Worm (Caenorhabditis elegans) whole organism, L3 larva: Measurements from ENCODE around the gene C56C10.6.

Source experiments
- aly-2 ChIP-seq: fragments of 150-350 bp; optimal IDR thresholded peaks from 2 replicates; lab custom pipeline; 2014; ENCODE audit warnings: missing biosample characterization, missing genetic modification characterization
- ama-1 ChIP-seq: fragments of 150-350 bp; optimal IDR thresholded peaks from 2 replicates; lab custom pipeline; 2018
- ceh-16 ChIP-seq: sonication (generic microtip); optimal IDR thresholded peaks from 2 replicates; lab custom pipeline; 2017; ENCODE audit warnings: missing biosample characterization, missing genetic modification characterization
- ceh-82 ChIP-seq: fragments of 150-350 bp; optimal IDR thresholded peaks from 2 replicates; lab custom pipeline; 2014; ENCODE audit warnings: missing biosample characterization, missing genetic modification characterization
- daf-12 ChIP-seq: fragments of 150-350 bp; optimal IDR thresholded peaks from 2 replicates; lab custom pipeline; 2014; ENCODE audit warnings: missing biosample characterization, missing genetic modification reagents, missing genetic modification characterization
- egl-27 ChIP-seq: sonication (generic microtip); optimal IDR thresholded peaks from 4 replicates; lab custom pipeline; 2017; ENCODE audit warnings: missing biosample characterization, missing genetic modification reagents, missing genetic modification characterization
- egl-5 ChIP-seq: fragments of 150-350 bp; optimal IDR thresholded peaks from 2 replicates; lab custom pipeline; 2017; ENCODE audit warnings: missing biosample characterization, missing genetic modification reagents, missing genetic modification characterization, inconsistent platforms
- elt-1 ChIP-seq: fragments of 150-350 bp; optimal IDR thresholded peaks from 2 replicates; lab custom pipeline; 2014; ENCODE audit warnings: missing biosample characterization, missing genetic modification characterization
- elt-2 ChIP-seq: sonication (generic microtip); optimal IDR thresholded peaks from 2 replicates; lab custom pipeline; 2016; ENCODE audit warnings: missing genetic modification reagents, mild to moderate bottlenecking, missing genetic modification characterization, missing compliant biosample characterization
- elt-3 ChIP-seq, 3 experiments: fragments of 150-350 bp in 1 of 3; sonication (generic microtip) in 2 of 3; optimal IDR thresholded peaks; 2 replicates in 2 of 3; 4 replicates in 1 of 3; lab custom pipeline; 2014 to 2017; ENCODE audit warnings: missing biosample characterization in 3 of 3, missing genetic modification characterization in 3 of 3
- fkh-10 ChIP-seq: sonication (generic microtip); optimal IDR thresholded peaks from 2 replicates; lab custom pipeline; 2017; ENCODE audit warnings: missing biosample characterization, missing genetic modification reagents, missing genetic modification characterization
- hmg-11 ChIP-seq: sonication (generic microtip); optimal IDR thresholded peaks from 2 replicates; lab custom pipeline; 2016; ENCODE audit warnings: missing genetic modification characterization, missing compliant biosample characterization
- lin-39 ChIP-seq: fragments of 150-350 bp; optimal IDR thresholded peaks from 2 replicates; lab custom pipeline; 2018; ENCODE audit warnings: missing biosample characterization, missing genetic modification reagents, missing genetic modification characterization
- mdl-1 ChIP-seq: fragments of 150-350 bp; optimal IDR thresholded peaks from 2 replicates; lab custom pipeline; 2014; ENCODE audit warnings: missing biosample characterization, missing genetic modification characterization
- nhr-237 ChIP-seq: fragments of 150-350 bp; optimal IDR thresholded peaks from 2 replicates; lab custom pipeline; 2014; ENCODE audit warnings: missing biosample characterization, missing genetic modification characterization
- nhr-28 ChIP-seq: fragments of 150-350 bp; optimal IDR thresholded peaks from 2 replicates; lab custom pipeline; 2014; ENCODE audit warnings: missing biosample characterization, missing genetic modification characterization
- nhr-43 ChIP-seq: sonication (generic microtip); optimal IDR thresholded peaks from 2 replicates; lab custom pipeline; 2016; ENCODE audit warnings: mild to moderate bottlenecking, missing genetic modification characterization, missing compliant biosample characterization; ENCODE audit not compliant: poor library complexity, severe bottlenecking
- nhr-67 ChIP-seq: fragments of 150-350 bp; optimal IDR thresholded peaks from 2 replicates; lab custom pipeline; 2014; ENCODE audit warnings: missing biosample characterization, missing genetic modification characterization
- nhr-76 ChIP-seq: fragments of 150-350 bp; sonication (generic microtip); optimal IDR thresholded peaks from 5 replicates; lab custom pipeline; 2014; ENCODE audit warnings: missing biosample characterization, missing genetic modification characterization
- nhr-77 ChIP-seq: fragments of 150-350 bp; optimal IDR thresholded peaks from 2 replicates; lab custom pipeline; 2014; ENCODE audit warnings: missing biosample characterization, missing genetic modification characterization
- pqm-1 ChIP-seq: fragments of 150-350 bp; optimal IDR thresholded peaks from 2 replicates; lab custom pipeline; 2017; ENCODE audit warnings: missing biosample characterization, missing genetic modification characterization, inconsistent platforms
- sea-2 ChIP-seq: fragments of 150-350 bp; sonication (generic microtip); optimal IDR thresholded peaks from 4 replicates; lab custom pipeline; 2014; ENCODE audit warnings: missing biosample characterization, missing genetic modification reagents, missing genetic modification characterization
- tbx-2 ChIP-seq: sonication (generic microtip); optimal IDR thresholded peaks from 2 replicates; lab custom pipeline; 2016; ENCODE audit warnings: mild to moderate bottlenecking, missing genetic modification characterization, missing compliant biosample characterization
- unc-62 ChIP-seq: fragments of 150-350 bp; sonication (generic microtip); optimal IDR thresholded peaks from 4 replicates; lab custom pipeline; 2014; ENCODE audit warnings: missing biosample characterization, missing genetic modification reagents, missing genetic modification characterization
- zag-1 ChIP-seq: fragments of 150-350 bp; optimal IDR thresholded peaks from 2 replicates; lab custom pipeline; 2014; ENCODE audit warnings: missing biosample characterization, missing genetic modification characterization

C56C10.6 gene

ce11 chrII:6531940-6532339 lies 49.2 kb downstream of the C56C10.6 start, which contains the start of gene abcx-1:
abcx-1 (plus strand) TSS chrII:6532163.
- no peak for TF ChIP-seq pqm-1 (tag; lab: Kevin White, UChicago)
- no peak for TF ChIP-seq zag-1 (tag; lab: Kevin White, UChicago)
- no peak for TF ChIP-seq nhr-77 (tag; lab: Kevin White, UChicago)
- TF ChIP-seq ama-1 (lab: Kevin White, UChicago): no peak
- no peak for TF ChIP-seq egl-27 (tag; lab: Kevin White, UChicago)
- no peak for TF ChIP-seq unc-62
- TF ChIP-seq nhr-237 (tag; lab: Kevin White, UChicago): no peak
- no peak for TF ChIP-seq fkh-10 (GFP tag; lab: Kevin White, UChicago)
- TF ChIP-seq aly-2 (tag; lab: Kevin White, UChicago): no peak
- no peak for TF ChIP-seq egl-5 (tag; lab: Kevin White, UChicago)
- TF ChIP-seq nhr-76: no peak
- TF ChIP-seq elt-3 (tag; optimal IDR thresholded peaks at IDR 0.05; lab: Kevin White, UChicago): no peak
- no peak for TF ChIP-seq nhr-28
- no peak for TF ChIP-seq ceh-82 (tag; lab: Kevin White, UChicago)

ce11 chrII:6531527-6531926 lies 49.6 kb downstream of the C56C10.6 start, which contains the start of gene abch-1:
abch-1 (minus strand) TSS chrII:6531627.
- TF ChIP-seq mdl-1 (no peak), ceh-16 (tag; lab: Kevin White, UChicago) (no peak), tbx-2 (tag; lab: Kevin White, UChicago) (no peak), nhr-43 (no peak), nhr-28 (no peak), daf-12 (tag; lab: Kevin White, UChicago) (no peak), hmg-11 (tag; lab: Kevin White, UChicago) (no peak), elt-2 (tag; lab: Kevin White, UChicago) (no peak), ama-1 (lab: Kevin White, UChicago) (no peak), egl-27 (tag; lab: Kevin White, UChicago) (no peak), nhr-237 (tag; lab: Kevin White, UChicago) (no peak), elt-1 (tag; lab: Kevin White, UChicago) (no peak), lin-39 (no peak), sea-2 (GFP tag; lab: Kevin White, UChicago) (no peak), nhr-67 (tag; lab: Kevin White, UChicago) (no peak)
